Fruit fly (Drosophila melanogaster): ENCODE data around the gene eRF1.
A peak's percentile ranks its signal among the peaks of the same experiment; 100 is the strongest.

Gene eRF1

DNA sequence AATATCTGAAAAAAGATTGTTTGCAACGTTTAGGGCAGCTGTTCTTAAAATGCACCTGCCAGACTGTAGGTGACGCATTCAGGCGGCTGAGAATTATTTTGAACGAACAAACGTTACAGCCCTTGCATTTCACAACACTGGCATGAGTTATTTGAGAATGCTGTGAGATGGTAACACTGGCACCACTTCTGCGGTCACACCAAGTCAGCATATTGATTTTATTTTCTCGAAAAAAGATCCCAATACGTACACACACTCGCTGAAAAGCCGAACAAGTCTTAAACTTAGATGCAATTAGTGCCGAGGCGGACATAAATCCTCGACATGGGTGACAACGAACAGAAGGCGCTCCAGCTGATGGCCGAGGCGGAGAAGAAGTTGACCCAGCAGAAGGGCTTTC, 34.7 kb upstream of the eRF1 start, which contains the start of gene alphaSnap (continued):
- TF ChIP-seq jumu (GFP tag; optimal IDR thresholded peaks at IDR 0.05): no peak
- TF ChIP-seq CG12942 (GFP tag; optimal IDR thresholded peaks at IDR 0.05): no peak
- peak; percentile 14 for TF ChIP-seq maf-S (GFP tag; optimal IDR thresholded peaks at IDR 0.05)
- TF ChIP-seq CG2889 (GFP tag; IDR thresholded peaks at IDR 0.05): no peak
- TF ChIP-seq Chrac-16 (GFP tag; optimal IDR thresholded peaks at IDR 0.05): no peak
- no peak for TF ChIP-seq bigmax (GFP tag; optimal IDR thresholded peaks at IDR 0.05)
- no peak for TF ChIP-seq sd (tag; optimal IDR thresholded peaks at IDR 0.05)
- TF ChIP-seq tap (tag; optimal IDR thresholded peaks at IDR 0.05): no peak
- no peak for TF ChIP-seq CG12744 (GFP tag; optimal IDR thresholded peaks at IDR 0.05)
- no peak for TF ChIP-seq otp (GFP tag; IDR thresholded peaks at IDR 0.05)
- no peak for TF ChIP-seq CG31224 (GFP tag; IDR thresholded peaks at IDR 0.05)
- no peak for TF ChIP-seq Max (GFP tag; optimal IDR thresholded peaks at IDR 0.05)
- TF ChIP-seq CG7556 (GFP tag; optimal IDR thresholded peaks at IDR 0.05): no peak
- no peak for TF ChIP-seq hb (GFP tag; IDR thresholded peaks at IDR 0.05; ENCODE audit: partially characterized antibody)
- TF ChIP-seq slp2 (GFP tag; optimal IDR thresholded peaks at IDR 0.05): no peak
- TF ChIP-seq wek (GFP tag; optimal IDR thresholded peaks at IDR 0.05): peak; percentile 2
- no peak for TF ChIP-seq Hr78 (GFP tag; optimal IDR thresholded peaks at IDR 0.05)
- TF ChIP-seq CG12104 (GFP tag; optimal IDR thresholded peaks at IDR 0.05): no peak
- TF ChIP-seq ab (GFP tag; optimal IDR thresholded peaks at IDR 0.05): no peak
- TF ChIP-seq CG4820 (GFP tag; optimal IDR thresholded peaks at IDR 0.05): no peak
- TF ChIP-seq CG14014 (GFP tag; IDR thresholded peaks at IDR 0.05): no peak; the same call in 1 of the 2 replicates
- TF ChIP-seq sc (optimal IDR thresholded peaks at IDR 0.05): no peak
- peak; percentile 37 for TF ChIP-seq sc (GFP tag; optimal IDR thresholded peaks at IDR 0.05)
- TF ChIP-seq wor (GFP tag; IDR thresholded peaks at IDR 0.05): no peak
- 0 out of 2 replicates have a peak, but pooled peaks have one; percentile 21 for TF ChIP-seq HLH3B (GFP tag; IDR thresholded peaks at IDR 0.05)
- TF ChIP-seq gce (GFP tag; IDR thresholded peaks at IDR 0.05): no peak
- TF ChIP-seq zfh1 (GFP tag; IDR thresholded peaks at IDR 0.05): 0 out of 3 replicates have a peak, but pooled peaks have one; percentile 9
- TF ChIP-seq E2f1 (GFP tag; IDR thresholded peaks at IDR 0.05): no peak
- no peak for TF ChIP-seq Dip3 (GFP tag; optimal IDR thresholded peaks at IDR 0.05)
- peak; percentile 39 for TF ChIP-seq sug (tag; optimal IDR thresholded peaks at IDR 0.05)
- no peak for TF ChIP-seq CG1602 (GFP tag; optimal IDR thresholded peaks at IDR 0.05)
- TF ChIP-seq CG10274 (GFP tag; optimal IDR thresholded peaks at IDR 0.05): no peak
- TF ChIP-seq CG8359 (GFP tag; optimal IDR thresholded peaks at IDR 0.05; ENCODE audit: borderline replicate concordance): no peak
- no peak for TF ChIP-seq Blimp-1 (GFP tag; optimal IDR thresholded peaks at IDR 0.05)
- TF ChIP-seq amos (GFP tag; IDR thresholded peaks at IDR 0.05; ENCODE audit: partially characterized antibody): peak; percentile 44
- no peak for TF ChIP-seq pfk (GFP tag; optimal IDR thresholded peaks at IDR 0.05)
- TF ChIP-seq trh (GFP tag; optimal IDR thresholded peaks at IDR 0.05): no peak
- peak; percentile 98 for TF ChIP-seq CG10267 (tag; optimal IDR thresholded peaks at IDR 0.05)
- TF ChIP-seq CG3726 (GFP tag; IDR thresholded peaks at IDR 0.05): no peak
- no peak for TF ChIP-seq CG8944 (GFP tag; optimal IDR thresholded peaks at IDR 0.05)
- no peak for TF ChIP-seq Atf3 (GFP tag; optimal IDR thresholded peaks at IDR 0.05)
- TF ChIP-seq eyg (GFP tag; optimal IDR thresholded peaks at IDR 0.05): no peak
- TF ChIP-seq CG17385 (GFP tag; optimal IDR thresholded peaks at IDR 0.05): peak; percentile 38
- TF ChIP-seq CG32772 (GFP tag; IDR thresholded peaks at IDR 0.05): no peak
- TF ChIP-seq row (GFP tag; IDR thresholded peaks at IDR 0.05): peak; percentile 34; the same call in 1 of the 3 replicates
- TF ChIP-seq lilli (GFP tag; optimal IDR thresholded peaks at IDR 0.05): peak; percentile 38
- TF ChIP-seq CG7745 (tag; optimal IDR thresholded peaks at IDR 0.05): no peak
- no peak for TF ChIP-seq pita (GFP tag; optimal IDR thresholded peaks at IDR 0.05)
- peak; percentile 8 for TF ChIP-seq dmrt11E (tag; optimal IDR thresholded peaks at IDR 0.05)
- no peak for TF ChIP-seq Deaf1 (tag; optimal IDR thresholded peaks at IDR 0.05)
- no peak for TF ChIP-seq inv (GFP tag; IDR thresholded peaks at IDR 0.05; ENCODE audit: partially characterized antibody)
- peak; percentile 39 to 49 for TF ChIP-seq dpn (GFP tag; optimal IDR thresholded peaks at IDR 0.05)

Measured in whole organism, embryonic.